Fruit fly (Drosophila melanogaster) whole organism, embryonic: ENCODE measurements around the gene Idgf3.

Experiments used
- Antp ChIP-seq: fragments of 200-800 bp; sonication (Bioruptor generic); optimal IDR thresholded peaks from 3 replicates; lab custom pipeline; 2016; ENCODE audit warnings: missing biosample characterization, missing genetic modification characterization
- CG10959 ChIP-seq: fragments of 200-800 bp; sonication (Bioruptor generic); IDR thresholded peaks from 2 replicates; pipeline ENCODE4 v1.3.6; 2022; ENCODE audit warnings: missing biosample characterization, missing genetic modification characterization
- CG11560 ChIP-seq: fragments of 200-800 bp; sonication (Bioruptor generic); IDR thresholded peaks from 3 replicates; pipeline ENCODE4 v1.3.6; 2022; ENCODE audit warnings: missing biosample characterization, missing genetic modification characterization
- CG12155 ChIP-seq: fragments of 200-800 bp; sonication (Bioruptor generic); optimal IDR thresholded peaks from 3 replicates; lab custom pipeline; 2016; ENCODE audit warnings: missing biosample characterization, missing genetic modification characterization
- CG14014 ChIP-seq: fragments of 200-800 bp; sonication (Bioruptor generic); IDR thresholded peaks from 2 replicates; pipeline ENCODE4 v1.3.6; 2022; ENCODE audit warnings: missing biosample characterization, missing genetic modification characterization
- CG14667 ChIP-seq: fragments of 200-800 bp; sonication (Bioruptor generic); IDR thresholded peaks from 2 replicates; pipeline ENCODE4 v1.3.6; 2022; ENCODE audit warnings: missing biosample characterization, missing genetic modification characterization
- CG16813 ChIP-seq: fragments of 200-800 bp; sonication (Bioruptor generic); IDR thresholded peaks from 3 replicates; pipeline ENCODE4 v1.3.6; 2022; ENCODE audit warnings: missing biosample characterization, missing genetic modification characterization; ENCODE audit not compliant: partially characterized antibody
- CG16863 ChIP-seq: fragments of 200-800 bp; sonication (Bioruptor generic); optimal IDR thresholded peaks from 3 replicates; lab custom pipeline; 2016; ENCODE audit warnings: missing biosample characterization, missing genetic modification characterization
- CG17385 ChIP-seq: fragments of 200-800 bp; sonication (Bioruptor generic); optimal IDR thresholded peaks from 3 replicates; lab custom pipeline; 2018; ENCODE audit warnings: missing biosample characterization, mild to moderate bottlenecking, missing genetic modification characterization
- CG18011 ChIP-seq: fragments of 200-800 bp; sonication (Bioruptor generic); optimal IDR thresholded peaks from 2 replicates; lab custom pipeline; 2017; ENCODE audit warnings: missing biosample characterization, missing genetic modification characterization, mild to moderate bottlenecking, moderate library complexity, missing genotype
- CG32772 ChIP-seq: fragments of 200-800 bp; sonication (Bioruptor generic); IDR thresholded peaks from 2 replicates; pipeline ENCODE4 v1.3.6; 2022; ENCODE audit warnings: missing biosample characterization, missing genetic modification characterization
- CG3838 ChIP-seq: fragments of 200-800 bp; sonication (Bioruptor generic); optimal IDR thresholded peaks from 3 replicates; lab custom pipeline; 2016; ENCODE audit warnings: missing biosample characterization, missing genetic modification characterization
- CG4707 ChIP-seq: fragments of 200-800 bp; sonication (Bioruptor generic); optimal IDR thresholded peaks from 2 replicates; lab custom pipeline; 2018; ENCODE audit warnings: missing biosample characterization, mild to moderate bottlenecking, missing genetic modification characterization, moderate library complexity
- CG4820 ChIP-seq: fragments of 200-800 bp; sonication (Bioruptor generic); optimal IDR thresholded peaks from 3 replicates; lab custom pipeline; 2016; ENCODE audit warnings: missing biosample characterization, missing genetic modification characterization
- CG6175 ChIP-seq: fragments of 200-800 bp; sonication (Bioruptor generic); IDR thresholded peaks from 3 replicates; pipeline ENCODE4 v1.3.6; 2022; ENCODE audit warnings: missing biosample characterization, missing genetic modification characterization
- CG6654 ChIP-seq: fragments of 200-800 bp; sonication (Bioruptor generic); optimal IDR thresholded peaks from 2 replicates; lab custom pipeline; 2017; ENCODE audit warnings: missing biosample characterization, mild to moderate bottlenecking, missing genetic modification characterization
- CG7357 ChIP-seq: fragments of 200-800 bp; sonication (Bioruptor generic); IDR thresholded peaks from 3 replicates; pipeline ENCODE4 v1.3.6; 2022; ENCODE audit warnings: missing biosample characterization, missing genetic modification characterization
- CG7786 ChIP-seq: fragments of 200-800 bp; sonication (Bioruptor generic); optimal IDR thresholded peaks from 2 replicates; lab custom pipeline; 2016; ENCODE audit warnings: missing biosample characterization, missing genetic modification characterization
- CG9609 ChIP-seq: fragments of 200-800 bp; sonication (Bioruptor generic); optimal IDR thresholded peaks from 3 replicates; lab custom pipeline; 2016; ENCODE audit warnings: missing biosample characterization, missing genetic modification characterization
- CG9876 ChIP-seq: fragments of 200-800 bp; sonication (Bioruptor generic); optimal IDR thresholded peaks from 2 replicates; lab custom pipeline; 2016; ENCODE audit warnings: missing biosample characterization, missing genetic modification characterization
- D ChIP-seq, 2 experiments: fragments of 200-800 bp in 1 of 2; fragments of >200 bp in 1 of 2; sonication (Bioruptor generic) in 1 of 2; optimal IDR thresholded peaks; 2 replicates in 1 of 2; 3 replicates in 1 of 2; lab custom pipeline; 2017; ENCODE audit warnings: mild to moderate bottlenecking in 1 of 2, missing biosample characterization in 1 of 2, missing genetic modification characterization in 1 of 2, missing genetic modification reagents in 1 of 2
- E2f2 ChIP-seq: fragments of 200-800 bp; sonication (Bioruptor generic); IDR thresholded peaks from 2 replicates; pipeline ENCODE4 v1.3.6; 2022; ENCODE audit warnings: missing biosample characterization, missing genetic modification characterization
- ERR ChIP-seq: fragments of 200-800 bp; sonication (Bioruptor generic); optimal IDR thresholded peaks from 2 replicates; lab custom pipeline; 2016; ENCODE audit warnings: missing biosample characterization, missing genetic modification characterization
- Elba2 ChIP-seq: fragments of 200-800 bp; sonication (Bioruptor generic); optimal IDR thresholded peaks from 3 replicates; lab custom pipeline; 2016; ENCODE audit warnings: missing biosample characterization, missing genetic modification characterization
- GATAe ChIP-seq: fragments of 200-800 bp; sonication (Bioruptor generic); conservative IDR thresholded peaks from 2 replicates; pipeline ENCODE4 v1.3.6; 2022; ENCODE audit warnings: missing biosample characterization, missing genetic modification characterization
- Gsc ChIP-seq: fragments of 200-800 bp; sonication (Bioruptor generic); IDR thresholded peaks from 2 replicates; pipeline ENCODE4 v1.3.6; 2022; ENCODE audit warnings: missing biosample characterization, missing genetic modification characterization
- HLHmδ ChIP-seq: fragments of 200-800 bp; sonication (Bioruptor generic); optimal IDR thresholded peaks from 2 replicates; lab custom pipeline; 2018; ENCODE audit warnings: missing biosample characterization, mild to moderate bottlenecking, missing genetic modification characterization, moderate library complexity
- HmgD ChIP-seq: fragments of 200-800 bp; sonication (Bioruptor generic); optimal IDR thresholded peaks from 3 replicates; lab custom pipeline; 2016; ENCODE audit warnings: missing biosample characterization, missing genetic modification characterization
- Mrtf ChIP-seq: fragments of 200-800 bp; sonication (Bioruptor generic); IDR thresholded peaks from 3 replicates; pipeline ENCODE4 v1.3.6; 2022; ENCODE audit warnings: missing biosample characterization, missing genetic modification characterization
- NfI ChIP-seq: fragments of 200-800 bp; sonication (Bioruptor generic); optimal IDR thresholded peaks from 3 replicates; lab custom pipeline; 2018; ENCODE audit warnings: missing biosample characterization, mild to moderate bottlenecking, missing genetic modification characterization, moderate library complexity
- ash1 ChIP-seq: fragments of 200-800 bp; sonication (Bioruptor generic); optimal IDR thresholded peaks from 2 replicates; lab custom pipeline; 2018; ENCODE audit warnings: missing biosample characterization, mild to moderate bottlenecking, missing genetic modification characterization
- bsh ChIP-seq, 2 experiments: fragments of 200-800 bp; sonication (Bioruptor generic); optimal IDR thresholded peaks; 2 replicates each; lab custom pipeline; 2017 to 2018; ENCODE audit warnings: mild to moderate bottlenecking in 2 of 2, missing biosample characterization in 2 of 2, missing genetic modification characterization in 2 of 2, moderate library complexity in 1 of 2
- dmrt99B ChIP-seq: fragments of 200-800 bp; sonication (Bioruptor generic); optimal IDR thresholded peaks from 2 replicates; lab custom pipeline; 2018; ENCODE audit warnings: missing biosample characterization, mild to moderate bottlenecking, missing genetic modification characterization, moderate library complexity
- gsb ChIP-seq: fragments of 200-800 bp; sonication (Bioruptor generic); IDR thresholded peaks from 2 replicates; pipeline ENCODE4 v1.3.6; 2022; ENCODE audit warnings: missing biosample characterization, missing genetic modification characterization
- hb ChIP-seq: fragments of 200-800 bp; sonication (Bioruptor generic); IDR thresholded peaks from 3 replicates; pipeline ENCODE4 v1.3.6; 2022; ENCODE audit warnings: missing biosample characterization, missing genetic modification characterization; ENCODE audit not compliant: partially characterized antibody
- kni ChIP-seq: fragments of 200-800 bp; sonication (Bioruptor generic); optimal IDR thresholded peaks from 3 replicates; lab custom pipeline; 2017; ENCODE audit warnings: mild to moderate bottlenecking, missing biosample characterization, missing genetic modification reagents, missing genetic modification characterization
- lov ChIP-seq, 2 experiments: fragments of 200-800 bp in 1 of 2; fragments of >200 bp in 1 of 2; sonication (Bioruptor generic) in 1 of 2; IDR thresholded peaks in 1 of 2; optimal IDR thresholded peaks in 1 of 2; 2 replicates in 1 of 2; 3 replicates in 1 of 2; pipeline versions ENCODE4 v1.3.6 to Lab custom; 2017 to 2022; ENCODE audit warnings: missing biosample characterization in 1 of 2, missing genetic modification characterization in 1 of 2
- nerfin-2 ChIP-seq: fragments of 200-800 bp; sonication (Bioruptor generic); IDR thresholded peaks from 2 replicates; pipeline ENCODE4 v1.3.6; 2022; ENCODE audit warnings: missing biosample characterization, missing genetic modification characterization; ENCODE audit not compliant: partially characterized antibody
- pnt ChIP-seq: fragments of 200-800 bp; sonication (Bioruptor generic); optimal IDR thresholded peaks from 3 replicates; lab custom pipeline; 2016; ENCODE audit warnings: missing biosample characterization, missing genetic modification characterization
- pros ChIP-seq: fragments of 200-800 bp; sonication (Bioruptor generic); optimal IDR thresholded peaks from 3 replicates; lab custom pipeline; 2019; ENCODE audit warnings: missing biosample characterization, mild to moderate bottlenecking, missing genetic modification characterization, moderate library complexity
- rib ChIP-seq: fragments of 200-800 bp; sonication (Bioruptor generic); IDR thresholded peaks from 2 replicates; pipeline ENCODE4 v1.3.6; 2022; ENCODE audit warnings: missing biosample characterization, missing genetic modification characterization
- row ChIP-seq: fragments of 200-800 bp; sonication (Bioruptor generic); IDR thresholded peaks from 3 replicates; pipeline ENCODE4 v1.3.6; 2022; ENCODE audit warnings: missing biosample characterization, missing genetic modification characterization
- sens ChIP-seq: fragments of 200-800 bp; sonication (Bioruptor generic); peaks from one replicate; lab custom pipeline; 2016; ENCODE audit warnings: missing biosample characterization, missing genetic modification characterization
- tgo ChIP-seq: fragments of 200-800 bp; sonication (Bioruptor generic); IDR thresholded peaks from 3 replicates; pipeline ENCODE4 v1.3.6; 2022; ENCODE audit warnings: missing biosample characterization, missing genetic modification characterization
- tin ChIP-seq: fragments of 200-800 bp; sonication (Bioruptor generic); optimal IDR thresholded peaks from 3 replicates; lab custom pipeline; 2016; ENCODE audit warnings: missing biosample characterization, missing genetic modification characterization
- trem ChIP-seq: fragments of 200-800 bp; optimal IDR thresholded peaks from 3 replicates; lab custom pipeline; 2019; ENCODE audit warnings: missing biosample characterization, mild to moderate bottlenecking, missing genetic modification characterization, moderate library complexity
- twi ChIP-seq: fragments of 200-800 bp; optimal IDR thresholded peaks from 2 replicates; lab custom pipeline; 2019; ENCODE audit warnings: missing biosample characterization, mild to moderate bottlenecking, missing genetic modification characterization, moderate library complexity
- wor ChIP-seq: fragments of 200-800 bp; sonication (Bioruptor generic); IDR thresholded peaks from 2 replicates; pipeline ENCODE4 v1.3.6; 2022; ENCODE audit warnings: missing biosample characterization, missing genetic modification characterization
- zfh1 ChIP-seq: fragments of 200-800 bp; sonication (Bioruptor generic); IDR thresholded peaks from 3 replicates; pipeline ENCODE4 v1.3.6; 2022; ENCODE audit warnings: missing biosample characterization, missing genetic modification characterization

The Idgf3 gene

dm6 chr2L:16487571-16488276, 37.0 kb downstream of the Idgf3 start, which contains the start of gene Nepl8 (continued):
- TF ChIP-seq HmgD = peak; percentile 92
- no peak for TF ChIP-seq zfh1
- TF ChIP-seq Elba2 = no peak
- no peak for TF ChIP-seq kni
- no peak for TF ChIP-seq tin (GFP tag; lab: Kevin White, UChicago)
- peak; percentile 16 for TF ChIP-seq CG4820 (GFP tag; lab: Kevin White, UChicago)
- TF ChIP-seq Gsc (GFP tag; lab: Robert Waterston, UW) = no peak
- TF ChIP-seq hb (GFP tag; lab: Robert Waterston, UW) = no peak
- no peak for TF ChIP-seq CG10959 (GFP tag; lab: Robert Waterston, UW)
- TF ChIP-seq tgo (GFP tag; lab: Robert Waterston, UW) = 0 out of 3 replicates have a peak, but pooled peaks have one; percentile 28
- peak; percentile 35; the same call in 1 of the 2 replicates for TF ChIP-seq CG14014 (GFP tag; lab: Robert Waterston, UW)
- peak; percentile 100 for TF ChIP-seq E2f2 (GFP tag; lab: Robert Waterston, UW)
- no peak for TF ChIP-seq wor (GFP tag; lab: Robert Waterston, UW)
- TF ChIP-seq CG12155 (GFP tag; lab: Kevin White, UChicago) = peak; percentile 42
- no peak for TF ChIP-seq Mrtf
- TF ChIP-seq CG16813 (GFP tag; lab: Robert Waterston, UW) = peak; percentile 36; the same call in 2 of the 3 replicates
- peak; percentile 33 for TF ChIP-seq CG9609
- TF ChIP-seq rib (GFP tag; lab: Robert Waterston, UW) = no peak
- no peak for TF ChIP-seq CG6654 (GFP tag; lab: Kevin White, UChicago)
- peak; percentile 4 for TF ChIP-seq twi (tag; lab: Kevin White, UChicago)
- no peak for TF ChIP-seq CG6175 (GFP tag; lab: Robert Waterston, UW)
- no peak for TF ChIP-seq HLHmδ (GFP tag; lab: Kevin White, UChicago)
- TF ChIP-seq CG18011 = peak; percentile 100
- TF ChIP-seq CG17385 (GFP tag; lab: Kevin White, UChicago) = no peak
- TF ChIP-seq gsb (GFP tag; lab: Robert Waterston, UW) = no peak
- peak; percentile 47 for TF ChIP-seq Antp (GFP tag; lab: Kevin White, UChicago)
- no peak for TF ChIP-seq CG16863 (GFP tag; lab: Kevin White, UChicago)
- no peak for TF ChIP-seq D (optimal IDR thresholded peaks at IDR 0.05; lab: Kevin White, UChicago)
- no peak for TF ChIP-seq D (GFP tag; optimal IDR thresholded peaks at IDR 0.05; lab: Kevin White, UChicago)
- TF ChIP-seq bsh (GFP tag; optimal IDR thresholded peaks at IDR 0.05; lab: Kevin White, UChicago) = peak in 1 of 2 experiments; percentile 12
- TF ChIP-seq ERR = peak; percentile 2
- no peak for TF ChIP-seq nerfin-2 (GFP tag; lab: Robert Waterston, UW)
- no peak for TF ChIP-seq CG14667 (GFP tag; lab: Robert Waterston, UW)
- TF ChIP-seq ash1 (GFP tag; lab: Kevin White, UChicago) = no peak
- TF ChIP-seq row (GFP tag; lab: Robert Waterston, UW) = peak; percentile 57
- TF ChIP-seq CG32772 = peak; percentile 34; the same call in 1 of the 2 replicates
- peak; percentile 37 for TF ChIP-seq NfI
- TF ChIP-seq CG7786 = peak; percentile 36
- TF ChIP-seq CG4707 (GFP tag; lab: Kevin White, UChicago) = peak; percentile 82
- TF ChIP-seq lov (optimal IDR thresholded peaks at IDR 0.05; lab: Kevin White, UChicago) = no peak
- no peak for TF ChIP-seq lov (GFP tag; IDR thresholded peaks at IDR 0.05; lab: Robert Waterston, UW)
- peak; percentile 86 for TF ChIP-seq sens
- TF ChIP-seq dmrt99B = no peak
- no peak for TF ChIP-seq GATAe (GFP tag; lab: Robert Waterston, UW)
- no peak for TF ChIP-seq CG3838 (GFP tag; lab: Kevin White, UChicago)
- TF ChIP-seq pros (GFP tag; lab: Kevin White, UChicago) = no peak
- TF ChIP-seq trem (tag; lab: Kevin White, UChicago) = peak; percentile 64
- no peak for TF ChIP-seq CG9876 (GFP tag; lab: Kevin White, UChicago)
- TF ChIP-seq CG7357 = no peak
- no peak for TF ChIP-seq pnt (GFP tag; lab: Kevin White, UChicago)
- TF ChIP-seq CG11560 (tag; lab: Robert Waterston, UW) = no peak
